Worm (Caenorhabditis elegans) whole organism, late embryonic: Measurements from ENCODE around the gene Y71H2B.8.

Experiments
- C08G9.2 ChIP-seq: sonication (generic microtip); optimal IDR thresholded peaks from 2 replicates; lab custom pipeline; 2016; ENCODE audit warnings: mild to moderate bottlenecking, missing genetic modification characterization, moderate library complexity, missing compliant biosample characterization
- C38D4.7 ChIP-seq: fragments of 200-800 bp; sonication (Bioruptor generic); optimal IDR thresholded peaks from 2 replicates; lab custom pipeline; 2018; ENCODE audit warnings: mild to moderate bottlenecking, missing genetic modification characterization, moderate library complexity, missing compliant biosample characterization
- K02D7.2 ChIP-seq: sonication (generic microtip); optimal IDR thresholded peaks from 2 replicates; lab custom pipeline; 2017; ENCODE audit warnings: mild to moderate bottlenecking, missing genetic modification characterization, missing compliant biosample characterization
- T23F11.4 ChIP-seq: fragments of 200-800 bp; sonication (Bioruptor generic); optimal IDR thresholded peaks from 2 replicates; lab custom pipeline; 2018; ENCODE audit warnings: mild to moderate bottlenecking, missing genetic modification characterization, missing compliant biosample characterization
- ceh-18 ChIP-seq: sonication (generic microtip); optimal IDR thresholded peaks from 2 replicates; lab custom pipeline; 2016; ENCODE audit warnings: missing genetic modification characterization, missing compliant biosample characterization
- ceh-2 ChIP-seq: sonication (generic microtip); optimal IDR thresholded peaks from 2 replicates; lab custom pipeline; 2016; ENCODE audit warnings: missing genotype, missing genetic modification characterization, missing compliant biosample characterization
- ceh-22 ChIP-seq: sonication (generic microtip); optimal IDR thresholded peaks from 2 replicates; lab custom pipeline; 2017; ENCODE audit warnings: missing biosample characterization, missing genetic modification characterization
- ceh-30 ChIP-seq: fragments of 150-350 bp; optimal IDR thresholded peaks from 2 replicates; lab custom pipeline; 2014; ENCODE audit warnings: missing biosample characterization, missing genetic modification characterization
- ceh-31 ChIP-seq: sonication (generic microtip); optimal IDR thresholded peaks from 2 replicates; lab custom pipeline; 2016; ENCODE audit warnings: missing genetic modification characterization, missing compliant biosample characterization
- ceh-34 ChIP-seq: sonication (generic microtip); optimal IDR thresholded peaks from 2 replicates; lab custom pipeline; 2016; ENCODE audit warnings: mild to moderate bottlenecking, missing genetic modification characterization, missing compliant biosample characterization
- dmd-4 ChIP-seq: sonication (generic microtip); optimal IDR thresholded peaks from 2 replicates; lab custom pipeline; 2016; ENCODE audit warnings: borderline replicate concordance, missing genetic modification characterization, missing compliant biosample characterization
- elt-4 ChIP-seq: sonication (generic microtip); optimal IDR thresholded peaks from 2 replicates; lab custom pipeline; 2016; ENCODE audit warnings: missing genetic modification characterization, missing compliant biosample characterization
- fax-1 ChIP-seq: sonication (generic microtip); optimal IDR thresholded peaks from 2 replicates; lab custom pipeline; 2016; ENCODE audit warnings: missing genotype, missing genetic modification characterization, missing compliant biosample characterization
- fkh-10 ChIP-seq: fragments of 150-350 bp; optimal IDR thresholded peaks from 2 replicates; lab custom pipeline; 2014; ENCODE audit warnings: missing biosample characterization, missing genetic modification reagents, missing genetic modification characterization
- gmeb-2 ChIP-seq: sonication (generic microtip); optimal IDR thresholded peaks from 2 replicates; lab custom pipeline; 2016; ENCODE audit warnings: missing genetic modification characterization, inconsistent platforms, missing compliant biosample characterization
- hlh-30 ChIP-seq: sonication (generic microtip); optimal IDR thresholded peaks from 2 replicates; lab custom pipeline; 2017; ENCODE audit warnings: antibody characterized with exemption, missing genetic modification characterization, missing compliant biosample characterization; ENCODE audit not compliant: insufficient read depth
- hlh-8 ChIP-seq: sonication (generic microtip); optimal IDR thresholded peaks from 2 replicates; lab custom pipeline; 2016; ENCODE audit warnings: missing genotype, missing genetic modification characterization, missing compliant biosample characterization
- lim-6 ChIP-seq: sonication (generic microtip); optimal IDR thresholded peaks from 2 replicates; lab custom pipeline; 2016; ENCODE audit warnings: missing genetic modification characterization, missing compliant biosample characterization
- madf-2 ChIP-seq: sonication (generic microtip); optimal IDR thresholded peaks from 2 replicates; lab custom pipeline; 2017; ENCODE audit warnings: missing genetic modification characterization, missing compliant biosample characterization
- mec-3 ChIP-seq: sonication (generic microtip); optimal IDR thresholded peaks from 2 replicates; lab custom pipeline; 2016; ENCODE audit warnings: borderline replicate concordance, missing genetic modification characterization, missing compliant biosample characterization
- nfya-1 ChIP-seq: sonication (generic microtip); optimal IDR thresholded peaks from 2 replicates; lab custom pipeline; 2017; ENCODE audit warnings: missing genetic modification characterization, mild to moderate bottlenecking, missing compliant biosample characterization, antibody characterized with exemption, moderate library complexity
- nhr-232 ChIP-seq: sonication (generic microtip); optimal IDR thresholded peaks from 2 replicates; lab custom pipeline; 2016; ENCODE audit warnings: missing genetic modification characterization, missing compliant biosample characterization
- pax-1 ChIP-seq: fragments of 150-350 bp; optimal IDR thresholded peaks from 2 replicates; lab custom pipeline; 2014; ENCODE audit warnings: missing biosample characterization, missing genetic modification characterization
- pha-2 ChIP-seq: sonication (generic microtip); optimal IDR thresholded peaks from 2 replicates; lab custom pipeline; 2017; ENCODE audit warnings: mild to moderate bottlenecking, missing genetic modification characterization, missing compliant biosample characterization
- pqm-1 ChIP-seq: sonication (generic microtip); optimal IDR thresholded peaks from 2 replicates; lab custom pipeline; 2016; ENCODE audit warnings: missing genetic modification characterization, missing compliant biosample characterization
- pros-1 ChIP-seq: fragments of 150-350 bp; optimal IDR thresholded peaks from 2 replicates; lab custom pipeline; 2014; ENCODE audit warnings: missing biosample characterization, missing genetic modification reagents, missing genetic modification characterization
- ref-2 ChIP-seq: sonication (generic microtip); optimal IDR thresholded peaks from 2 replicates; lab custom pipeline; 2016; ENCODE audit warnings: missing genetic modification characterization, missing compliant biosample characterization
- rnt-1 ChIP-seq: sonication (generic microtip); optimal IDR thresholded peaks from 2 replicates; lab custom pipeline; 2016; ENCODE audit warnings: missing genetic modification characterization, missing compliant biosample characterization
- sdc-2 ChIP-seq: sonication (generic microtip); optimal IDR thresholded peaks from 2 replicates; lab custom pipeline; 2016; ENCODE audit warnings: missing genotype, missing genetic modification characterization, missing compliant biosample characterization
- sox-2 ChIP-seq: fragments of 200-800 bp; sonication (Bioruptor generic); IDR thresholded peaks from 2 replicates; pipeline ENCODE4 v1.3.6; 2022; ENCODE audit warnings: missing genetic modification reagents, missing genetic modification characterization, missing compliant biosample characterization
- ttx-3 ChIP-seq: sonication (generic microtip); optimal IDR thresholded peaks from 2 replicates; lab custom pipeline; 2016; ENCODE audit warnings: missing genetic modification reagents, missing genetic modification characterization, missing compliant biosample characterization
- unc-3 ChIP-seq, 2 experiments: fragments of 200-800 bp in 1 of 2; sonication (Bioruptor generic) in 1 of 2; sonication (generic microtip) in 1 of 2; conservative IDR thresholded peaks in 1 of 2; optimal IDR thresholded peaks in 1 of 2; 2 replicates each; pipeline versions ENCODE4 v1.3.6 to Lab custom; 2016 to 2022; ENCODE audit warnings: missing compliant biosample characterization in 2 of 2, missing genetic modification characterization in 2 of 2, missing genetic modification reagents in 1 of 2
- unc-42 ChIP-seq: sonication (generic microtip); optimal IDR thresholded peaks from 2 replicates; lab custom pipeline; 2016; ENCODE audit warnings: missing genotype, missing genetic modification characterization, missing compliant biosample characterization
- unc-55 ChIP-seq: sonication (generic microtip); optimal IDR thresholded peaks from 2 replicates; lab custom pipeline; 2017; ENCODE audit warnings: missing biosample characterization, missing genetic modification reagents, missing genetic modification characterization
- zip-5 ChIP-seq: sonication (generic microtip); optimal IDR thresholded peaks from 2 replicates; lab custom pipeline; 2016; ENCODE audit warnings: missing genetic modification characterization, missing compliant biosample characterization

Y71H2B.8 gene

ce11 chrIII:2576360-2577259 is 2.5 kb upstream of the Y71H2B.8 start (continued):
- TF ChIP-seq unc-55 (GFP tag; lab: Kevin White, UChicago) (no peak), hlh-30 (tag; lab: Kevin White, UChicago) (no peak), ceh-34 (no peak), C38D4.7 (no peak), sdc-2 (tag; lab: Kevin White, UChicago) (no peak), gmeb-2 (peak; percentile 12), ceh-31 (tag; lab: Kevin White, UChicago) (peak; percentile 69), sox-2 (GFP tag; lab: Robert Waterston, UW) (no peak), pha-2 (tag; lab: Kevin White, UChicago) (no peak), unc-3 (GFP tag; conservative IDR thresholded peaks at IDR 0.05; lab: Robert Waterston, UW) (no peak), unc-3 (tag; optimal IDR thresholded peaks at IDR 0.05; lab: Kevin White, UChicago) (peak; percentile 29), fkh-10 (GFP tag; lab: Kevin White, UChicago) (no peak), nfya-1 (tag; lab: Kevin White, UChicago) (peak; percentile 57), T23F11.4 (GFP tag; lab: Kevin White, UChicago) (no peak), unc-42 (tag; lab: Kevin White, UChicago) (peak; percentile 54), rnt-1 (tag; lab: Kevin White, UChicago) (no peak)

- TF ChIP-seq ttx-3 (tag; lab: Kevin White, UChicago) (no peak), C08G9.2 (tag; lab: Kevin White, UChicago) (no peak), zip-5 (tag; lab: Kevin White, UChicago) (no peak), hlh-8 (tag; lab: Kevin White, UChicago) (no peak), fax-1 (no peak), elt-4 (no peak), nhr-232 (tag; lab: Kevin White, UChicago) (no peak), pax-1 (tag; lab: Kevin White, UChicago) (no peak), lim-6 (tag; lab: Kevin White, UChicago) (no peak), K02D7.2 (no peak), pqm-1 (no peak), unc-42 (tag; lab: Kevin White, UChicago) (no peak), ref-2 (tag; lab: Kevin White, UChicago) (no peak), dmd-4 (no peak), gmeb-2 (no peak), pha-2 (tag; lab: Kevin White, UChicago) (no peak), T23F11.4 (GFP tag; lab: Kevin White, UChicago) (no peak), ceh-30 (tag; lab: Kevin White, UChicago) (no peak), ceh-22 (tag; lab: Kevin White, UChicago) (no peak)
Observed at ce11 chrIII:2577982-2578381, 1.1 kb upstream of the Y71H2B.8 start.

- TF ChIP-seq pros-1 = no peak
- no peak for TF ChIP-seq mec-3 (tag; lab: Kevin White, UChicago)
- no peak for TF ChIP-seq ttx-3 (tag; lab: Kevin White, UChicago)
- TF ChIP-seq hlh-30 (tag; lab: Kevin White, UChicago) = peak; percentile 40
- no peak for TF ChIP-seq madf-2 (tag; lab: Kevin White, UChicago)
- peak; percentile 18 for TF ChIP-seq ceh-18
- peak; percentile 52 for TF ChIP-seq nfya-1 (tag; lab: Kevin White, UChicago)
- TF ChIP-seq ceh-2 (tag; lab: Kevin White, UChicago) = no peak
- no peak for TF ChIP-seq pha-2 (tag; lab: Kevin White, UChicago)
Observed at ce11 chrIII:2578563-2578962, 530 bp upstream of the Y71H2B.8 start.
